Worm (Caenorhabditis elegans): ENCODE results near the gene srt-29.
A peak's percentile ranks its signal among the peaks of the same experiment; 100 is the strongest.

srt-29 gene

ce11 chrV:2738174-2738573 is 19.2 kb upstream of the srt-29 start, which contains the start of gene srg-56:
TSS of gene srg-56 (minus strand) at chrV:2738274.
- TF ChIP-seq ceh-34 (tag; optimal IDR thresholded peaks at IDR 0.05) (no peak), C08G9.2 (tag; optimal IDR thresholded peaks at IDR 0.05) (no peak), nhr-11 (tag; optimal IDR thresholded peaks at IDR 0.05) (no peak), pha-4 (tag; optimal IDR thresholded peaks at IDR 0.05) (no peak), ceh-30 (tag; optimal IDR thresholded peaks at IDR 0.05) (no peak), unc-3 (GFP tag; conservative IDR thresholded peaks at IDR 0.05) (no peak), unc-3 (tag; optimal IDR thresholded peaks at IDR 0.05) (no peak), tbx-2 (tag; optimal IDR thresholded peaks at IDR 0.05) (no peak), ceh-9 (tag; optimal IDR thresholded peaks at IDR 0.05) (no peak), ceh-45 (GFP tag; IDR thresholded peaks at IDR 0.05) (no peak), ets-4 (tag; optimal IDR thresholded peaks at IDR 0.05) (no peak), pat-9 (tag; optimal IDR thresholded peaks at IDR 0.05) (no peak), nhr-232 (tag; optimal IDR thresholded peaks at IDR 0.05) (no peak)

ce11 chrV:2734360-2734759 is 15.4 kb upstream of the srt-29 start, which contains the start of gene srg-57:
TSS of gene srg-57 (minus strand) at chrV:2734460.
- no peak for TF ChIP-seq ama-1 (optimal IDR thresholded peaks at IDR 0.05)
- no peak for TF ChIP-seq ceh-34 (tag; optimal IDR thresholded peaks at IDR 0.05)
- no peak for TF ChIP-seq unc-42 (tag; optimal IDR thresholded peaks at IDR 0.05)
- TF ChIP-seq pros-1 (tag; optimal IDR thresholded peaks at IDR 0.05): no peak
- no peak for TF ChIP-seq fax-1 (tag; optimal IDR thresholded peaks at IDR 0.05)
- no peak for TF ChIP-seq ref-2 (tag; optimal IDR thresholded peaks at IDR 0.05)
- no peak for TF ChIP-seq ceh-30 (tag; optimal IDR thresholded peaks at IDR 0.05)
- no peak for TF ChIP-seq unc-86 (tag; optimal IDR thresholded peaks at IDR 0.05)
- TF ChIP-seq ceh-2 (tag; optimal IDR thresholded peaks at IDR 0.05): no peak
- no peak for TF ChIP-seq ceh-19 (GFP tag; optimal IDR thresholded peaks at IDR 0.05)
- no peak for TF ChIP-seq ahr-1 (tag; optimal IDR thresholded peaks at IDR 0.05)
- no peak for TF ChIP-seq T23F11.4 (GFP tag; optimal IDR thresholded peaks at IDR 0.05)
- no peak for TF ChIP-seq tbx-2 (tag; optimal IDR thresholded peaks at IDR 0.05)
- no peak for TF ChIP-seq C08G9.2 (tag; optimal IDR thresholded peaks at IDR 0.05)

ce11 chrV:2730784-2731480 is 12.0 kb upstream of the srt-29 start, which contains the start of gene dod-3:
TSS of gene dod-3 (minus strand) at chrV:2731098.
- TF ChIP-seq elt-2 (tag; optimal IDR thresholded peaks at IDR 0.05) (peak; percentile 78), Y22D7AL.16 (tag; optimal IDR thresholded peaks at IDR 0.05) (no peak), pag-3 (tag; optimal IDR thresholded peaks at IDR 0.05; ENCODE audit: borderline replicate concordance) (no peak)

- TF ChIP-seq pqm-1 (tag; optimal IDR thresholded peaks at IDR 0.05): no peak
- no peak for TF ChIP-seq pha-2 (tag; optimal IDR thresholded peaks at IDR 0.05)
- TF ChIP-seq hlh-13 (GFP tag; optimal IDR thresholded peaks at IDR 0.05): no peak
- TF ChIP-seq sox-4 (tag; optimal IDR thresholded peaks at IDR 0.05): no peak
- no peak for TF ChIP-seq odd-2 (tag; optimal IDR thresholded peaks at IDR 0.05)
- TF ChIP-seq dmd-4 (tag; optimal IDR thresholded peaks at IDR 0.05; ENCODE audit: borderline replicate concordance): no peak
- no peak for TF ChIP-seq tbx-7 (tag; optimal IDR thresholded peaks at IDR 0.05)
Measured at ce11 chrV:2728236-2728635, 9.3 kb upstream of the srt-29 start, which contains the start of gene str-33. TSS of gene str-33 (plus strand) at chrV:2728536.

- TF ChIP-seq ceh-34 (tag; optimal IDR thresholded peaks at IDR 0.05): no peak
- no peak for TF ChIP-seq dmd-4 (tag; optimal IDR thresholded peaks at IDR 0.05; ENCODE audit: borderline replicate concordance)
- no peak for TF ChIP-seq npax-4 (tag; optimal IDR thresholded peaks at IDR 0.05)
- no peak for TF ChIP-seq F13H6.1 (tag; optimal IDR thresholded peaks at IDR 0.05)
- no peak for TF ChIP-seq pros-1 (tag; optimal IDR thresholded peaks at IDR 0.05)
- no peak for TF ChIP-seq madf-2 (tag; optimal IDR thresholded peaks at IDR 0.05)
- no peak for TF ChIP-seq ceh-6 (GFP tag; optimal IDR thresholded peaks at IDR 0.05)
- TF ChIP-seq ceh-22 (tag; optimal IDR thresholded peaks at IDR 0.05): no peak
- no peak for TF ChIP-seq K09A11.1 (tag; optimal IDR thresholded peaks at IDR 0.05; ENCODE audit: insufficient read depth)
- TF ChIP-seq C08G9.2 (tag; optimal IDR thresholded peaks at IDR 0.05): no peak
- TF ChIP-seq ztf-16 (tag; optimal IDR thresholded peaks at IDR 0.05): no peak
- TF ChIP-seq ceh-48 (tag; optimal IDR thresholded peaks at IDR 0.05): no peak
- no peak for TF ChIP-seq tbx-7 (tag; optimal IDR thresholded peaks at IDR 0.05)
Measured at ce11 chrV:2727101-2727500, 8.2 kb upstream of the srt-29 start, which contains the start of gene str-13. TSS of gene str-13 (minus strand) at chrV:2727201.

Measured in whole organism, late embryonic.